Worm (Caenorhabditis elegans): ENCODE results near the gene atln-2.

Gene atln-2

DNA sequence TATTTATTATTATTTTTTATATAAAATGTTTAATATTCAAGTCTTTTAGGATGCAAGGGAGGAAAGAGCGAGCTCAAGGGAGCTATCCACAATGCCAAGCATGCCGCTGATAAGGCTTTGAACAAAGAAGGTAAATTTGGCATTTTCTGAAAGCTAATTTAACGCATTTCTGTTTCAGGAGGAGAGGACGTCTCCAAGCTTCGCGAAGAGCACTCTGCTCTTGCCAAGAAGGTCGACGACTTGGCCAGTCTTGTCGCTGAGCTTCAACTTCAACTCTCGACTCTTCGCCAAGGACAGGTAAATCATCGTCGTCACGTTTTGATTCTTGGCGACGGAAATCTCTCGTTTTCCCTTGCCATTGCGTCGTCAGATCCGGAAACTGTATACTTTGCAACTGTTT, 56.1 kb downstream of the atln-2 start:
- TF ChIP-seq Y53F4B.3 (GFP tag; IDR thresholded peaks at IDR 0.05) (no peak), him-1 (tag; optimal IDR thresholded peaks at IDR 0.05) (no peak), bed-1 (GFP tag; IDR thresholded peaks at IDR 0.05) (no peak), mcd-1 (GFP tag; IDR thresholded peaks at IDR 0.05) (no peak), tbx-9 (tag; optimal IDR thresholded peaks at IDR 0.05; ENCODE audit: borderline replicate concordance) (no peak), attf-6 (GFP tag; IDR thresholded peaks at IDR 0.05) (peak; percentile 51; the same call in 1 of the 2 replicates), nhr-27 (tag; optimal IDR thresholded peaks at IDR 0.05) (no peak), atf-7 (tag; optimal IDR thresholded peaks at IDR 0.05) (no peak), lsy-27 (tag; optimal IDR thresholded peaks at IDR 0.05; ENCODE audit: borderline replicate concordance, insufficient read depth) (no peak), let-526 (GFP tag; IDR thresholded peaks at IDR 0.05) (no peak), lin-35 (GFP tag; optimal IDR thresholded peaks at IDR 0.05) (no peak), let-607 (tag; optimal IDR thresholded peaks at IDR 0.05) (no peak), athp-1 (tag; optimal IDR thresholded peaks at IDR 0.05) (no peak), madf-3 (GFP tag; IDR thresholded peaks at IDR 0.05) (0 out of 2 replicates have a peak, but pooled peaks have one; percentile 17), F33H1.4 (GFP tag; IDR thresholded peaks at IDR 0.05) (no peak), sdz-38 (tag; optimal IDR thresholded peaks at IDR 0.05) (no peak)

DNA sequence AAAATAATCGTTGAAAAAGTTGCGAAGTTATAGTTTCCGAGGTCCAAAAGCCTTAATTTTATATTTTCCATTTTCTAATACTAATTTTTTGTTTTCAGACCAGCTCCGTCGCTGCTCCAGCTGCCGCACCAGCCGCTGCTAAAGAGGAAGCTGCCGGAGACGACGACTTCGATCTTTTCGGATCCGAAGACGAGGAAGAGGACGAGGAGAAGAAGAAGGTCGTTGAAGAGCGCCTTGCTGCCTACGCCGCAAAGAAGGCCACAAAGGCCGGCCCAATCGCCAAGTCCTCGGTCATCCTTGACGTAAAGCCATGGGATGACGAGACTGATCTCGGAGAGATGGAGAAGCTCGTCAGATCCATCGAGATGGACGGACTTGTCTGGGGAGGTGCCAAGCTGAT, 57.4 kb downstream of the atln-2 start:
- TF ChIP-seq let-526 (GFP tag; IDR thresholded peaks at IDR 0.05): no peak
- TF ChIP-seq egrh-3 (GFP tag; IDR thresholded peaks at IDR 0.05): peak; percentile 76
- TF ChIP-seq nfya-1 (tag; optimal IDR thresholded peaks at IDR 0.05; ENCODE audit: borderline replicate concordance, insufficient read depth): no peak
- TF ChIP-seq snpc-3.4 (tag; optimal IDR thresholded peaks at IDR 0.05): peak; percentile 10
- TF ChIP-seq mxl-1 (tag; optimal IDR thresholded peaks at IDR 0.05): no peak
- TF ChIP-seq somi-1 (GFP tag; optimal IDR thresholded peaks at IDR 0.05): no peak
- no peak for TF ChIP-seq dpff-1 (tag; optimal IDR thresholded peaks at IDR 0.05)
- peak; percentile 86 for TF ChIP-seq zfh-2 (GFP tag; conservative IDR thresholded peaks at IDR 0.05)
- TF ChIP-seq ztf-25 (GFP tag; IDR thresholded peaks at IDR 0.05): no peak
- no peak for TF ChIP-seq hlh-12 (tag; optimal IDR thresholded peaks at IDR 0.05)
- no peak for TF ChIP-seq F37B4.10 (GFP tag; IDR thresholded peaks at IDR 0.05)
- TF ChIP-seq nfyb-1 (GFP tag; IDR thresholded peaks at IDR 0.05): no peak
- TF ChIP-seq D2030.7 (GFP tag; IDR thresholded peaks at IDR 0.05): no peak
- no peak for TF ChIP-seq F57A8.1 (GFP tag; optimal IDR thresholded peaks at IDR 0.05)
- TF ChIP-seq madf-8 (GFP tag; conservative IDR thresholded peaks at IDR 0.05): no peak
- TF ChIP-seq let-607 (tag; optimal IDR thresholded peaks at IDR 0.05): no peak
- no peak for TF ChIP-seq mel-28 (tag; optimal IDR thresholded peaks at IDR 0.05; ENCODE audit: borderline replicate concordance)
- TF ChIP-seq cebp-2 (GFP tag; IDR thresholded peaks at IDR 0.05): peak; percentile 66; the same call in 1 of the 2 replicates
- no peak for TF ChIP-seq xnd-1 (tag; optimal IDR thresholded peaks at IDR 0.05)
- no peak for TF ChIP-seq madf-10 (tag; optimal IDR thresholded peaks at IDR 0.05)
- 0 out of 2 replicates have a peak, but pooled peaks have one; percentile 13 for TF ChIP-seq nhr-120 (GFP tag; IDR thresholded peaks at IDR 0.05)
- TF ChIP-seq akir-1 (GFP tag; optimal IDR thresholded peaks at IDR 0.05): no peak
- no peak for TF ChIP-seq nhr-80 (tag; optimal IDR thresholded peaks at IDR 0.05)
- no peak for TF ChIP-seq T07F8.4 (tag; optimal IDR thresholded peaks at IDR 0.05)
- TF ChIP-seq attf-6 (GFP tag; IDR thresholded peaks at IDR 0.05): peak; percentile 82
- TF ChIP-seq him-1 (tag; optimal IDR thresholded peaks at IDR 0.05): no peak
- no peak for TF ChIP-seq ztf-28 (GFP tag; IDR thresholded peaks at IDR 0.05)
- no peak for TF ChIP-seq K12H6.12 (tag; optimal IDR thresholded peaks at IDR 0.05)
- 0 out of 2 replicates have a peak, but pooled peaks have one; percentile 8 for TF ChIP-seq Y56A3A.18 (GFP tag; IDR thresholded peaks at IDR 0.05)
- TF ChIP-seq Y53F4B.3 (GFP tag; IDR thresholded peaks at IDR 0.05): no peak
- no peak for TF ChIP-seq ztf-22 (GFP tag; optimal IDR thresholded peaks at IDR 0.05)
- no peak for TF ChIP-seq dpl-1 (GFP tag; optimal IDR thresholded peaks at IDR 0.05)
- no peak for TF ChIP-seq ets-4 (GFP tag; optimal IDR thresholded peaks at IDR 0.05)
- no peak for TF ChIP-seq lag-1 (GFP tag; IDR thresholded peaks at IDR 0.05)
- TF ChIP-seq Y95B8A.8 (GFP tag; IDR thresholded peaks at IDR 0.05): no peak
- no peak for TF ChIP-seq ceh-58 (GFP tag; IDR thresholded peaks at IDR 0.05)
- no peak for TF ChIP-seq F52B5.7 (tag; optimal IDR thresholded peaks at IDR 0.05)

Data from whole organism, young adult.